Worm (Caenorhabditis elegans) whole organism, early embryonic: ENCODE results near the gene mig-23.

ENCODE experiments used
- B0310.2 ChIP-seq: sonication (generic microtip); optimal IDR thresholded peaks from 2 replicates; lab custom pipeline; 2016; ENCODE audit warnings: mild to moderate bottlenecking, missing genetic modification characterization, missing compliant biosample characterization
- F13C5.2 ChIP-seq: sonication (generic microtip); optimal IDR thresholded peaks from 2 replicates; lab custom pipeline; 2017; ENCODE audit warnings: mild to moderate bottlenecking, missing genetic modification characterization, inconsistent platforms, missing compliant biosample characterization
- aly-1 ChIP-seq: sonication (generic microtip); optimal IDR thresholded peaks from 2 replicates; lab custom pipeline; 2016; ENCODE audit warnings: missing genetic modification characterization, missing compliant biosample characterization
- ama-1 ChIP-seq: fragments of 150-350 bp; optimal IDR thresholded peaks from 2 replicates; lab custom pipeline; 2014
- ceh-13 ChIP-seq: fragments of 200-800 bp; sonication (Bioruptor generic); optimal IDR thresholded peaks from 2 replicates; lab custom pipeline; 2018; ENCODE audit warnings: mild to moderate bottlenecking, missing genetic modification characterization, missing compliant biosample characterization
- ceh-36 ChIP-seq: sonication (generic microtip); optimal IDR thresholded peaks from 2 replicates; lab custom pipeline; 2016; ENCODE audit warnings: missing genetic modification characterization, inconsistent platforms, missing compliant biosample characterization
- ets-7 ChIP-seq: sonication (generic microtip); optimal IDR thresholded peaks from 2 replicates; lab custom pipeline; 2016; ENCODE audit warnings: missing genotype, missing genetic modification characterization, missing compliant biosample characterization
- flt-1 ChIP-seq: fragments of 200-800 bp; sonication (Bioruptor generic); IDR thresholded peaks from 2 replicates; pipeline ENCODE4 v1.3.6; 2022; ENCODE audit warnings: missing genetic modification characterization, missing compliant biosample characterization
- hmbx-1 ChIP-seq: sonication (generic microtip); optimal IDR thresholded peaks from 2 replicates; lab custom pipeline; 2016; ENCODE audit warnings: mild to moderate bottlenecking, missing genetic modification characterization, missing compliant biosample characterization
- hmg-4 ChIP-seq: fragments of 200-800 bp; sonication (Bioruptor generic); optimal IDR thresholded peaks from 2 replicates; lab custom pipeline; 2018; ENCODE audit warnings: mild to moderate bottlenecking, missing genetic modification characterization, missing compliant biosample characterization
- hnd-1 ChIP-seq: sonication (generic microtip); optimal IDR thresholded peaks from 2 replicates; lab custom pipeline; 2016; ENCODE audit warnings: missing genetic modification characterization, missing compliant biosample characterization
- pes-1 ChIP-seq: fragments of 200-800 bp; sonication (Bioruptor generic); IDR thresholded peaks from 2 replicates; pipeline ENCODE4 v1.3.6; 2022; ENCODE audit warnings: missing genetic modification reagents, missing genetic modification characterization, missing compliant biosample characterization
- scrt-1 ChIP-seq: fragments of 200-800 bp; sonication (Bioruptor generic); IDR thresholded peaks from 2 replicates; pipeline ENCODE4 v1.3.6; 2022; ENCODE audit warnings: missing genetic modification characterization, missing compliant biosample characterization
- sea-1 ChIP-seq: fragments of 200-800 bp; sonication (Bioruptor generic); conservative IDR thresholded peaks from 2 replicates; pipeline ENCODE4 v1.3.6; 2022; ENCODE audit warnings: missing genetic modification characterization, missing compliant biosample characterization
- tbx-11 ChIP-seq: fragments of 200-800 bp; sonication (Bioruptor generic); IDR thresholded peaks from 2 replicates; pipeline ENCODE4 v1.3.6; 2022; ENCODE audit warnings: missing genetic modification characterization, missing compliant biosample characterization
- tbx-37 ChIP-seq: fragments of 200-800 bp; sonication (Bioruptor generic); conservative IDR thresholded peaks from 2 replicates; pipeline ENCODE4 v1.3.6; 2022; ENCODE audit warnings: missing genetic modification reagents, missing genetic modification characterization, missing compliant biosample characterization
- tra-4 ChIP-seq: sonication (generic microtip); optimal IDR thresholded peaks from 2 replicates; lab custom pipeline; 2017; ENCODE audit warnings: missing genetic modification characterization, missing compliant biosample characterization

mig-23 gene

ce11 chrX:5943908-5944307, 4.8 kb downstream of the mig-23 start:
- TF ChIP-seq pes-1 (no peak), ama-1 (lab: Kevin White, UChicago) (no peak), hnd-1 (tag; lab: Kevin White, UChicago) (no peak), ceh-36 (tag; lab: Kevin White, UChicago) (no peak), ets-7 (tag; lab: Kevin White, UChicago) (no peak)

ce11 chrX:5942171-5942570, 6.5 kb downstream of the mig-23 start:
- no peak for TF ChIP-seq scrt-1 (GFP tag; lab: Robert Waterston, UW)
- no peak for TF ChIP-seq tra-4
- no peak for TF ChIP-seq tbx-37 (GFP tag; lab: Robert Waterston, UW)
- TF ChIP-seq sea-1 (GFP tag; lab: Robert Waterston, UW), result no peak
- no peak for TF ChIP-seq B0310.2
- TF ChIP-seq ets-7 (tag; lab: Kevin White, UChicago), result no peak
- no peak for TF ChIP-seq tbx-11 (GFP tag; lab: Robert Waterston, UW)
- TF ChIP-seq ama-1 (lab: Kevin White, UChicago), result no peak

ce11 chrX:5941325-5941724, 7.3 kb downstream of the mig-23 start:
- TF ChIP-seq scrt-1 (GFP tag; lab: Robert Waterston, UW) (no peak), pes-1 (no peak), ets-7 (tag; lab: Kevin White, UChicago) (no peak), flt-1 (no peak), hnd-1 (tag; lab: Kevin White, UChicago) (no peak), tbx-37 (GFP tag; lab: Robert Waterston, UW) (no peak), ceh-13 (no peak), aly-1 (tag; lab: Kevin White, UChicago) (no peak), ceh-36 (tag; lab: Kevin White, UChicago) (no peak), F13C5.2 (no peak), B0310.2 (no peak), hmbx-1 (tag; lab: Kevin White, UChicago) (no peak), tra-4 (no peak)

ce11 chrX:5935473-5935872, 13.2 kb downstream of the mig-23 start, which contains the start of gene C46F4.3:
Gene C46F4.3, plus strand, starts transcription at chrX:5935773.
- TF ChIP-seq F13C5.2 (no peak), scrt-1 (GFP tag; lab: Robert Waterston, UW) (no peak), sea-1 (GFP tag; lab: Robert Waterston, UW) (no peak), ceh-36 (tag; lab: Kevin White, UChicago) (no peak), ceh-13 (no peak), pes-1 (no peak), tbx-37 (GFP tag; lab: Robert Waterston, UW) (no peak), hmg-4 (GFP tag; lab: Kevin White, UChicago) (no peak), ets-7 (tag; lab: Kevin White, UChicago) (no peak), B0310.2 (no peak), ama-1 (lab: Kevin White, UChicago) (no peak), flt-1 (no peak), tbx-11 (GFP tag; lab: Robert Waterston, UW) (no peak), hmbx-1 (tag; lab: Kevin White, UChicago) (no peak), hnd-1 (tag; lab: Kevin White, UChicago) (no peak), aly-1 (tag; lab: Kevin White, UChicago) (no peak), tra-4 (no peak)

- TF ChIP-seq tbx-11 (GFP tag; lab: Robert Waterston, UW) (no peak), F13C5.2 (no peak), tra-4 (no peak), hnd-1 (tag; lab: Kevin White, UChicago) (no peak), scrt-1 (GFP tag; lab: Robert Waterston, UW) (no peak), aly-1 (tag; lab: Kevin White, UChicago) (no peak), ets-7 (tag; lab: Kevin White, UChicago) (no peak), tbx-37 (GFP tag; lab: Robert Waterston, UW) (no peak), ama-1 (lab: Kevin White, UChicago) (no peak), hmg-4 (GFP tag; lab: Kevin White, UChicago) (no peak), B0310.2 (no peak), hmbx-1 (tag; lab: Kevin White, UChicago) (no peak), ceh-36 (tag; lab: Kevin White, UChicago) (no peak), sea-1 (GFP tag; lab: Robert Waterston, UW) (no peak), pes-1 (no peak), flt-1 (no peak), ceh-13 (no peak)
Measured at ce11 chrX:5932923-5933322, 15.7 kb downstream of the mig-23 start.

- TF ChIP-seq B0310.2 (no peak), pes-1 (no peak), scrt-1 (GFP tag; lab: Robert Waterston, UW) (no peak), F13C5.2 (no peak), hnd-1 (tag; lab: Kevin White, UChicago) (no peak), flt-1 (no peak), ets-7 (tag; lab: Kevin White, UChicago) (no peak), tbx-11 (GFP tag; lab: Robert Waterston, UW) (no peak), hmg-4 (GFP tag; lab: Kevin White, UChicago) (no peak), tra-4 (no peak)
Measured at ce11 chrX:5930822-5931221, 17.8 kb downstream of the mig-23 start, which contains the start of gene egl-6. Gene egl-6, plus strand, starts transcription at chrX:5931122.

ce11 chrX:5923672-5924071, 25.0 kb downstream of the mig-23 start:
- no peak for TF ChIP-seq aly-1 (tag; lab: Kevin White, UChicago)
- no peak for TF ChIP-seq ama-1 (lab: Kevin White, UChicago)
- TF ChIP-seq hmg-4 (GFP tag; lab: Kevin White, UChicago), result no peak
- TF ChIP-seq tbx-37 (GFP tag; lab: Robert Waterston, UW), result no peak
- no peak for TF ChIP-seq scrt-1 (GFP tag; lab: Robert Waterston, UW)
- no peak for TF ChIP-seq sea-1 (GFP tag; lab: Robert Waterston, UW)
- TF ChIP-seq hnd-1 (tag; lab: Kevin White, UChicago), result no peak
- TF ChIP-seq tbx-11 (GFP tag; lab: Robert Waterston, UW), result no peak
- TF ChIP-seq ceh-36 (tag; lab: Kevin White, UChicago), result no peak
- TF ChIP-seq ceh-13, result no peak
- no peak for TF ChIP-seq F13C5.2
- no peak for TF ChIP-seq B0310.2
- no peak for TF ChIP-seq pes-1
- no peak for TF ChIP-seq ets-7 (tag; lab: Kevin White, UChicago)
- TF ChIP-seq flt-1, result no peak
- no peak for TF ChIP-seq tra-4
- TF ChIP-seq hmbx-1 (tag; lab: Kevin White, UChicago), result no peak
